Worm (Caenorhabditis elegans) whole organism, L2 larva: ENCODE data around the gene Y50D4B.2.

Experiments used
- nhr-11 ChIP-seq: fragments of 150-350 bp; optimal IDR thresholded peaks from 2 replicates; lab custom pipeline; 2014; ENCODE audit warnings: missing biosample characterization, missing genetic modification characterization
- skn-1 ChIP-seq: sonication (generic microtip); optimal IDR thresholded peaks from 2 replicates; lab custom pipeline; 2017; ENCODE audit warnings: missing biosample characterization, missing genetic modification characterization

DNA sequence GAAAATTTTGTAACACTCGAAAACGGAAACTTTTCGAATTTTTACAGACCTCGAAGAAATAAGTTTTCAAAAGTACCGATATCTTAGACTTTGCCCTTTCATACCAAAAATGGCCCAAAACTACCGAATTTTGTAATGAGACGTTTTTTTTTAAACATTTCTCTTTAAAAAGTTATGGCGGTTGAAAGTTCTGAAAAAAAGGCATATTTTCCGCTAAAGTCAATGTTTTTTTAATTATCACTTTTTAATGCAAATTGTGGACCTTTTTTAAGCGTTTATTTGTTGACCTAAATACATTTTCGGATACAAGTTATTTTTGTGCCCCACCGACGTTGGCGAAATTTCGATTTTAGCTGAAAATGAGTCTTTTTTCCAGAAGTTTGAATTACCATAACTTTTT lies 2.2 kb downstream of the Y50D4B.2 start:
- TF ChIP-seq skn-1 (tag; lab: Kevin White, UChicago) (no peak), nhr-11 (tag; lab: Kevin White, UChicago) (no peak)
